Worm (Caenorhabditis elegans): ENCODE data around the gene ZC13.1.

ce11 chrX:871957-872715 lies 4.9 kb upstream of the ZC13.1 start, which contains the start of gene F56F10.1:
- TF ChIP-seq W03F9.2 (tag; optimal IDR thresholded peaks at IDR 0.05) (no peak), him-1 (tag; optimal IDR thresholded peaks at IDR 0.05) (no peak)

All from whole organism, L4/young adult.